Worm (Caenorhabditis elegans) whole organism, late embryonic: ENCODE measurements around the gene K12H6.8.

Experiments
- C08G9.2 ChIP-seq: sonication (generic microtip); optimal IDR thresholded peaks from 2 replicates; lab custom pipeline; 2016; ENCODE audit warnings: mild to moderate bottlenecking, missing genetic modification characterization, moderate library complexity, missing compliant biosample characterization
- C38D4.7 ChIP-seq: fragments of 200-800 bp; sonication (Bioruptor generic); optimal IDR thresholded peaks from 2 replicates; lab custom pipeline; 2018; ENCODE audit warnings: mild to moderate bottlenecking, missing genetic modification characterization, moderate library complexity, missing compliant biosample characterization
- F13H6.1 ChIP-seq: sonication (generic microtip); optimal IDR thresholded peaks from 2 replicates; lab custom pipeline; 2016; ENCODE audit warnings: missing genetic modification characterization, missing compliant biosample characterization
- K02D7.2 ChIP-seq: sonication (generic microtip); optimal IDR thresholded peaks from 2 replicates; lab custom pipeline; 2017; ENCODE audit warnings: mild to moderate bottlenecking, missing genetic modification characterization, missing compliant biosample characterization
- T23F11.4 ChIP-seq: fragments of 200-800 bp; sonication (Bioruptor generic); optimal IDR thresholded peaks from 2 replicates; lab custom pipeline; 2018; ENCODE audit warnings: mild to moderate bottlenecking, missing genetic modification characterization, missing compliant biosample characterization
- Y22D7AL.16 ChIP-seq: sonication (generic microtip); optimal IDR thresholded peaks from 2 replicates; lab custom pipeline; 2016; ENCODE audit warnings: missing genetic modification characterization, missing compliant biosample characterization
- ahr-1 ChIP-seq: sonication (generic microtip); optimal IDR thresholded peaks from 2 replicates; lab custom pipeline; 2016; ENCODE audit warnings: missing genetic modification characterization, missing compliant biosample characterization
- ama-1 ChIP-seq: fragments of 150-350 bp; optimal IDR thresholded peaks from 2 replicates; lab custom pipeline; 2014
- ceh-14 ChIP-seq: sonication (generic microtip); optimal IDR thresholded peaks from 2 replicates; lab custom pipeline; 2016; ENCODE audit warnings: missing genotype, missing genetic modification characterization, missing compliant biosample characterization
- ceh-18 ChIP-seq: sonication (generic microtip); optimal IDR thresholded peaks from 2 replicates; lab custom pipeline; 2016; ENCODE audit warnings: missing genetic modification characterization, missing compliant biosample characterization
- ceh-19 ChIP-seq: fragments of 200-800 bp; sonication (Bioruptor generic); optimal IDR thresholded peaks from 2 replicates; lab custom pipeline; 2018; ENCODE audit warnings: mild to moderate bottlenecking, missing genetic modification characterization, missing compliant biosample characterization
- ceh-2 ChIP-seq: sonication (generic microtip); optimal IDR thresholded peaks from 2 replicates; lab custom pipeline; 2016; ENCODE audit warnings: missing genotype, missing genetic modification characterization, missing compliant biosample characterization
- ceh-24 ChIP-seq: sonication (generic microtip); optimal IDR thresholded peaks from 2 replicates; lab custom pipeline; 2016; ENCODE audit warnings: mild to moderate bottlenecking, missing genetic modification characterization, missing compliant biosample characterization
- ceh-30 ChIP-seq: fragments of 150-350 bp; optimal IDR thresholded peaks from 2 replicates; lab custom pipeline; 2014; ENCODE audit warnings: missing biosample characterization, missing genetic modification characterization
- ceh-34 ChIP-seq: sonication (generic microtip); optimal IDR thresholded peaks from 2 replicates; lab custom pipeline; 2016; ENCODE audit warnings: mild to moderate bottlenecking, missing genetic modification characterization, missing compliant biosample characterization
- dmd-4 ChIP-seq: sonication (generic microtip); optimal IDR thresholded peaks from 2 replicates; lab custom pipeline; 2016; ENCODE audit warnings: borderline replicate concordance, missing genetic modification characterization, missing compliant biosample characterization
- dve-1 ChIP-seq: sonication (generic microtip); optimal IDR thresholded peaks from 2 replicates; lab custom pipeline; 2017; ENCODE audit warnings: antibody characterized with exemption, mild to moderate bottlenecking, missing genetic modification characterization, missing compliant biosample characterization
- elt-2 ChIP-seq: sonication (generic microtip); optimal IDR thresholded peaks from 2 replicates; lab custom pipeline; 2016; ENCODE audit warnings: missing genetic modification reagents, missing genetic modification characterization, missing compliant biosample characterization
- elt-4 ChIP-seq: sonication (generic microtip); optimal IDR thresholded peaks from 2 replicates; lab custom pipeline; 2016; ENCODE audit warnings: missing genetic modification characterization, missing compliant biosample characterization
- ets-4 ChIP-seq: sonication (generic microtip); optimal IDR thresholded peaks from 2 replicates; lab custom pipeline; 2016; ENCODE audit warnings: missing genetic modification characterization, missing compliant biosample characterization
- eyg-1 ChIP-seq: sonication (generic microtip); optimal IDR thresholded peaks from 2 replicates; lab custom pipeline; 2016; ENCODE audit warnings: missing genotype, missing genetic modification characterization, missing compliant biosample characterization
- fkh-10 ChIP-seq: fragments of 150-350 bp; optimal IDR thresholded peaks from 2 replicates; lab custom pipeline; 2014; ENCODE audit warnings: missing biosample characterization, missing genetic modification reagents, missing genetic modification characterization
- fkh-6 ChIP-seq: sonication (generic microtip); optimal IDR thresholded peaks from 2 replicates; lab custom pipeline; 2016; ENCODE audit warnings: missing genetic modification characterization, missing compliant biosample characterization
- hlh-15 ChIP-seq: sonication (generic microtip); optimal IDR thresholded peaks from 2 replicates; lab custom pipeline; 2016; ENCODE audit warnings: missing genetic modification characterization, missing compliant biosample characterization
- hlh-6 ChIP-seq: sonication (generic microtip); optimal IDR thresholded peaks from 2 replicates; lab custom pipeline; 2016; ENCODE audit warnings: missing genotype, missing genetic modification characterization, missing compliant biosample characterization
- hlh-8 ChIP-seq: sonication (generic microtip); optimal IDR thresholded peaks from 2 replicates; lab custom pipeline; 2016; ENCODE audit warnings: missing genotype, missing genetic modification characterization, missing compliant biosample characterization
- lim-6 ChIP-seq: sonication (generic microtip); optimal IDR thresholded peaks from 2 replicates; lab custom pipeline; 2016; ENCODE audit warnings: missing genetic modification characterization, missing compliant biosample characterization
- lin-11 ChIP-seq: fragments of 200-800 bp; sonication (Bioruptor generic); optimal IDR thresholded peaks from 2 replicates; lab custom pipeline; 2018; ENCODE audit warnings: mild to moderate bottlenecking, missing genetic modification characterization, missing compliant biosample characterization
- mec-3 ChIP-seq: sonication (generic microtip); optimal IDR thresholded peaks from 2 replicates; lab custom pipeline; 2016; ENCODE audit warnings: borderline replicate concordance, missing genetic modification characterization, missing compliant biosample characterization
- nfya-1 ChIP-seq: sonication (generic microtip); optimal IDR thresholded peaks from 2 replicates; lab custom pipeline; 2017; ENCODE audit warnings: missing genetic modification characterization, mild to moderate bottlenecking, missing compliant biosample characterization, antibody characterized with exemption, moderate library complexity
- nhr-11 ChIP-seq: fragments of 150-350 bp; optimal IDR thresholded peaks from 2 replicates; lab custom pipeline; 2014; ENCODE audit warnings: missing biosample characterization, missing genetic modification characterization
- nhr-232 ChIP-seq: sonication (generic microtip); optimal IDR thresholded peaks from 2 replicates; lab custom pipeline; 2016; ENCODE audit warnings: missing genetic modification characterization, missing compliant biosample characterization
- npax-4 ChIP-seq: sonication (generic microtip); optimal IDR thresholded peaks from 2 replicates; lab custom pipeline; 2016; ENCODE audit warnings: missing genetic modification characterization, missing compliant biosample characterization
- pat-9 ChIP-seq: fragments of 200-800 bp; sonication (Bioruptor generic); optimal IDR thresholded peaks from 2 replicates; lab custom pipeline; 2018; ENCODE audit warnings: mild to moderate bottlenecking, missing genetic modification characterization, moderate library complexity, missing compliant biosample characterization
- pax-1 ChIP-seq: fragments of 150-350 bp; optimal IDR thresholded peaks from 2 replicates; lab custom pipeline; 2014; ENCODE audit warnings: missing biosample characterization, missing genetic modification characterization
- pha-2 ChIP-seq: sonication (generic microtip); optimal IDR thresholded peaks from 2 replicates; lab custom pipeline; 2017; ENCODE audit warnings: mild to moderate bottlenecking, missing genetic modification characterization, missing compliant biosample characterization
- pqm-1 ChIP-seq: sonication (generic microtip); optimal IDR thresholded peaks from 2 replicates; lab custom pipeline; 2016; ENCODE audit warnings: missing genetic modification characterization, missing compliant biosample characterization
- ref-2 ChIP-seq: sonication (generic microtip); optimal IDR thresholded peaks from 2 replicates; lab custom pipeline; 2016; ENCODE audit warnings: missing genetic modification characterization, missing compliant biosample characterization
- sox-2 ChIP-seq: fragments of 200-800 bp; sonication (Bioruptor generic); IDR thresholded peaks from 2 replicates; pipeline ENCODE4 v1.3.6; 2022; ENCODE audit warnings: missing genetic modification reagents, missing genetic modification characterization, missing compliant biosample characterization
- sox-4 ChIP-seq: sonication (generic microtip); optimal IDR thresholded peaks from 2 replicates; lab custom pipeline; 2017; ENCODE audit warnings: mild to moderate bottlenecking, missing genetic modification characterization, inconsistent platforms, missing compliant biosample characterization
- tbx-7 ChIP-seq: sonication (generic microtip); optimal IDR thresholded peaks from 2 replicates; lab custom pipeline; 2016; ENCODE audit warnings: missing genotype, missing genetic modification characterization, missing compliant biosample characterization
- ttx-3 ChIP-seq: sonication (generic microtip); optimal IDR thresholded peaks from 2 replicates; lab custom pipeline; 2016; ENCODE audit warnings: missing genetic modification reagents, missing genetic modification characterization, missing compliant biosample characterization
- unc-42 ChIP-seq: sonication (generic microtip); optimal IDR thresholded peaks from 2 replicates; lab custom pipeline; 2016; ENCODE audit warnings: missing genotype, missing genetic modification characterization, missing compliant biosample characterization
- unc-55 ChIP-seq: sonication (generic microtip); optimal IDR thresholded peaks from 2 replicates; lab custom pipeline; 2017; ENCODE audit warnings: missing biosample characterization, missing genetic modification reagents, missing genetic modification characterization
- zip-5 ChIP-seq: sonication (generic microtip); optimal IDR thresholded peaks from 2 replicates; lab custom pipeline; 2016; ENCODE audit warnings: missing genetic modification characterization, missing compliant biosample characterization
- ztf-16 ChIP-seq: sonication (generic microtip); optimal IDR thresholded peaks from 2 replicates; lab custom pipeline; 2017; ENCODE audit warnings: missing genetic modification characterization, missing compliant biosample characterization

The K12H6.8 gene

DNA sequence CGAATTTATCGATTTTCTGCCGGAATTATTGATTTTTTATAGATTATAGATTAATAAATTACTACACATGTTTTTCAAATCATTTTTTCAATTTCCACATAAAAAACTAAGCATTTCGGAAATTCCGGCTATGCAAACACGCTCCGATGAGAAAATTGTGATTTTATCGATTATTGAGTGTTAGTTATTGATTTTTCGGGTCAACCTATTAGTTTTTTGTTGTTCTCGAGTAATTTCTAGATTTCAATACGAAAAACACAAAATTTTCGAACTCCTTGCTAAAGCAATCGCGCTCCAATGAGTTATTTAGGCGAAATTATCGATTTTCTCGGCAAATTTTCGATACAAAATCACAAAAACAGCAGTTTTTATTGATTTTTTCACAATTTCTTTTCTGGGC is 32.3 kb upstream of the K12H6.8 start:
- no peak for TF ChIP-seq npax-4 (tag; lab: Kevin White, UChicago)
- TF ChIP-seq hlh-6 (tag; lab: Kevin White, UChicago), result no peak
- TF ChIP-seq ceh-14 (tag; lab: Kevin White, UChicago), result no peak
- no peak for TF ChIP-seq ceh-34 (tag; lab: Kevin White, UChicago)
- no peak for TF ChIP-seq C38D4.7 (GFP tag; lab: Kevin White, UChicago)
- TF ChIP-seq unc-42 (tag; lab: Kevin White, UChicago), result no peak
- TF ChIP-seq nfya-1, result no peak
- TF ChIP-seq zip-5 (tag; lab: Kevin White, UChicago), result no peak
- TF ChIP-seq lim-6, result no peak
- no peak for TF ChIP-seq pha-2
- TF ChIP-seq dmd-4 (tag; lab: Kevin White, UChicago), result no peak
- TF ChIP-seq ceh-24, result no peak
- TF ChIP-seq fkh-10 (GFP tag; lab: Kevin White, UChicago), result no peak
- TF ChIP-seq ceh-30 (tag; lab: Kevin White, UChicago), result no peak
- no peak for TF ChIP-seq pat-9 (tag; lab: Kevin White, UChicago)
- no peak for TF ChIP-seq sox-2
- TF ChIP-seq, all 69 proteins: peak for 0

DNA sequence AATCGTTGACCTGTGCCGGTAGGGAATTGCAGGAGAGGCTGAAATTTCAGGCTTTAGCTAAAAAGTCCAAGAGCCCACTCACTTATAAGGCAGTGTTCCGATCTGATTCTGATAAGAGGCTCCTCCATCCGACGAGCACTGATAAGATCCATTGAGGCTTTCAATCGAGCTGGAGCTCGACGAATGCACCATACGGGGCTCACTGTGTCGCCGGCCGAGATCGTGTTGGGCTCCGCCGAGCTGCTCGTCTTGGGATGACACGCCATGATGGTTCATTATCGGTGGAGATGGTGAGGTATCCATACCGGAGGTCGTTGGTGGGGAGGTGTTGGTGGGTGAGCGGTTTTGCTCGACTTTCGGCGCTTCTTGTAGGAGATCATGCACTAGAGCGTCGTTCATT is 31.3 kb upstream of the K12H6.8 start:
- TF ChIP-seq fkh-6 (tag; lab: Kevin White, UChicago), result no peak
- no peak for TF ChIP-seq sox-4
- no peak for TF ChIP-seq npax-4 (tag; lab: Kevin White, UChicago)
- no peak for TF ChIP-seq ahr-1
- no peak for TF ChIP-seq C08G9.2 (tag; lab: Kevin White, UChicago)
- no peak for TF ChIP-seq elt-4
- TF ChIP-seq ceh-2, result no peak
- TF ChIP-seq lin-11 (tag; lab: Kevin White, UChicago), result no peak
- no peak for TF ChIP-seq ttx-3 (tag; lab: Kevin White, UChicago)
- no peak for TF ChIP-seq ceh-14 (tag; lab: Kevin White, UChicago)
- TF ChIP-seq dmd-4 (tag; lab: Kevin White, UChicago), result no peak
- TF ChIP-seq ama-1 (lab: Kevin White, UChicago), result no peak
- no peak for TF ChIP-seq nhr-11 (tag; lab: Kevin White, UChicago)
- no peak for TF ChIP-seq F13H6.1 (tag; lab: Kevin White, UChicago)
- TF ChIP-seq K02D7.2 (tag; lab: Kevin White, UChicago), result no peak
- TF ChIP-seq, all 69 proteins: peak for 0

DNA sequence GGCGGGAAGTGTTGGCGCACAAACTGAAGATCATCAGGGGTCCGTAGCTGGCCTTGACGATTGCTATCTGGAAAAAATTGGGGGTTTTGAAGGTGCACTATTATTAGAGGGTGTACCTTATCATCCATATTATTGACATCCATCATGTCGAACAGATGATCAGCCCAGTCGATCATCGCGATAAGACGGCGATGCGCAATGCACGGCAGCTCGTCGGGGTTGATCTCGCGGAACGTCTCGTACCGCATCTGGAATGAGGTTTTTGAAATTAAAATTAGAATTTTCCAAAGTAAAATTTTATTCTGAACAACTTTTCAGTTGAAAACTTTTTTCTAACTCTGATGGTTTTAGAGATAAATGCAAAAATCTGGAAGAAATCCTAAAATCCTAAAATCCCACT is 29.7 kb upstream of the K12H6.8 start:
- TF ChIP-seq mec-3 (tag; lab: Kevin White, UChicago), result no peak
- TF ChIP-seq, all 69 proteins: peak for 0

DNA sequence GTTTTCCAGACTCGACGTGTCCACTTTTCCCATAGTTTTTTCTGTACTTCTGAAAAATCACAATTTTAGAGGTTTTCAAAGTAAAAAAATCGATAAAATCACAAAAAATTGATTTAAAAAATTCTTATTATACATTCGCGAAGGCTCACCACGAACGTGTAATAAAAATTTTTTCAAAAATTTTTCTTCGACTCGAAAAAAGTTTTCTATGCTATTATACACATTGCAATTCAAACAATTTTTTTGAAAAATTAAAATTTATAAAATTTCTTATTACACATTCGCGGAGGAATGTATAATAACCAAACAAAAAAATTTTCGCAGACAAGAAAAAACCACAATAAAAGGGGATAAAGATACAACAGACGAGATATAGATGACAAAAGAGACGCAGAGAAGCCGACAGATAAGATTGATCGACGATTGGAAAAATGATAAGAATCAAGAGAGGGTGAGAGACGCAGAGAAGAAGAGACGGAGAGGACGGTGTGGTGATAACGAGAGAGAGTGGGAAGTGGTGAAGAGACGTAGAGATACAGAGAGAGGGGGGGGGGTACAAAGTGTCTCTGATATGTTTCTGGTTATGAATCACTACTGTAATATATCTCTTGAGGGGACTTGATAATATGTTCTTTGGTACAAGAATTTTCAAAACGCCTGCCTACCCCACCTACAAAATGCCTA is 27.0 kb upstream of the K12H6.8 start, which contains the start of gene nhr-119:
Gene nhr-119, minus strand, starts transcription at position 51 of the 684 bp plus-strand sequence.
- TF ChIP-seq ceh-18 (tag; lab: Kevin White, UChicago), result peak; percentile 47
- peak; percentile 38 for TF ChIP-seq dve-1 (tag; lab: Kevin White, UChicago)
- TF ChIP-seq elt-2, result peak; percentile 84
- peak; percentile 97 for TF ChIP-seq unc-55
- TF ChIP-seq ceh-19, result no peak
- TF ChIP-seq pqm-1 (tag; lab: Kevin White, UChicago), result peak; percentile 17
- TF ChIP-seq, all 69 proteins: peak for 5

DNA sequence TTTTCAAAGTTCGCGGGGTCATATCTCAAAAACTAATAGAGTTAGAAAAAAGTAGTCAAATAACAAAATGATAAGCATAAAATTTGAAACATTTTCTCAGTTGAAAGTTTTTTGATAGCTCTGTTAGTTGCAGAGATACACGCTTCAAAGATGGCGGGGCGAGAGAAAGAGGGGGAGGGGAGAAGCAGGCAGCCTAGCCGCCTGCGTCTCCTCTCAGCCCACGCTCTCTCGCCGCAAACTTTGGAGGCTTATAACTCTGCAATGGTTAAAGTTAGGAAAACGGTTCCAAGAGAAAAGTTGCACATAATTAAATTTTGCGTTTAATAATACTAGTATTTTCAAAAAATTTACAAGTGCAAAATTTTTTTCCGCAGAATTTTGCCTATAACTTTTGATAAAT is 25.9 kb upstream of the K12H6.8 start:
- TF ChIP-seq nhr-232 (tag; lab: Kevin White, UChicago) (no peak), ets-4 (tag; lab: Kevin White, UChicago) (no peak), ceh-18 (tag; lab: Kevin White, UChicago) (no peak), hlh-8 (tag; lab: Kevin White, UChicago) (no peak), npax-4 (tag; lab: Kevin White, UChicago) (no peak), pha-2 (no peak), mec-3 (tag; lab: Kevin White, UChicago) (no peak), Y22D7AL.16 (tag; lab: Kevin White, UChicago) (no peak), ref-2 (tag; lab: Kevin White, UChicago) (no peak), hlh-15 (tag; lab: Kevin White, UChicago) (no peak), tbx-7 (tag; lab: Kevin White, UChicago) (no peak), ceh-2 (no peak), nfya-1 (no peak), ztf-16 (tag; lab: Kevin White, UChicago) (no peak), T23F11.4 (no peak), eyg-1 (no peak), pax-1 (tag; lab: Kevin White, UChicago) (no peak), ama-1 (lab: Kevin White, UChicago) (no peak)
